Fruit fly (Drosophila melanogaster) whole organism, adult: ENCODE data around the gene MED27.

ENCODE experiments used
- CG11617 ChIP-seq: fragments of 200-800 bp; sonication (Bioruptor generic); optimal IDR thresholded peaks from 2 replicates; lab custom pipeline; 2017; ENCODE audit warnings: mild to moderate bottlenecking, missing biosample characterization, missing genetic modification reagents, missing genetic modification characterization
- CG12768 ChIP-seq: fragments of 200-800 bp; sonication (Bioruptor generic); optimal IDR thresholded peaks from 2 replicates; lab custom pipeline; 2017; ENCODE audit warnings: missing biosample characterization, missing genetic modification characterization, mild to moderate bottlenecking, moderate library complexity, missing genetic modification reagents
- CG14711 ChIP-seq: fragments of 200-800 bp; sonication (Bioruptor generic); optimal IDR thresholded peaks from 2 replicates; lab custom pipeline; 2018; ENCODE audit warnings: missing biosample characterization, mild to moderate bottlenecking, missing genetic modification characterization, moderate library complexity
- CG1620 ChIP-seq: fragments of 200-800 bp; sonication (Bioruptor generic); optimal IDR thresholded peaks from 2 replicates; lab custom pipeline; 2016; ENCODE audit warnings: missing biosample characterization, missing genetic modification characterization
- CG33017 ChIP-seq: fragments of 200-800 bp; sonication (Bioruptor generic); optimal IDR thresholded peaks from 2 replicates; lab custom pipeline; 2018; ENCODE audit warnings: missing biosample characterization, mild to moderate bottlenecking, missing genetic modification characterization, moderate library complexity
- CG5204 ChIP-seq: fragments of 200-800 bp; sonication (Bioruptor generic); optimal IDR thresholded peaks from 2 replicates; lab custom pipeline; 2016; ENCODE audit warnings: missing biosample characterization, missing genetic modification characterization
- CG7045 ChIP-seq: fragments of 200-800 bp; sonication (Bioruptor generic); optimal IDR thresholded peaks from 2 replicates; lab custom pipeline; 2017; ENCODE audit warnings: missing biosample characterization, mild to moderate bottlenecking, missing genetic modification characterization
- CG7101 ChIP-seq: fragments of 200-800 bp; sonication (Bioruptor generic); optimal IDR thresholded peaks from 2 replicates; lab custom pipeline; 2018; ENCODE audit warnings: missing biosample characterization, mild to moderate bottlenecking, missing genetic modification characterization, moderate library complexity
- Clk ChIP-seq: fragments of 200-800 bp; sonication (Bioruptor generic); optimal IDR thresholded peaks from 2 replicates; lab custom pipeline; 2017; ENCODE audit warnings: missing biosample characterization, missing genetic modification characterization
- Crg-1 ChIP-seq: fragments of 200-800 bp; sonication (Bioruptor generic); optimal IDR thresholded peaks from 2 replicates; lab custom pipeline; 2016; ENCODE audit warnings: missing biosample characterization, missing genetic modification characterization
- Hr96 ChIP-seq: fragments of 200-800 bp; sonication (Bioruptor generic); optimal IDR thresholded peaks from 2 replicates; lab custom pipeline; 2016; ENCODE audit warnings: missing biosample characterization, missing genetic modification characterization
- Mnt ChIP-seq: fragments of 200-800 bp; sonication (Bioruptor generic); optimal IDR thresholded peaks from 2 replicates; lab custom pipeline; 2016; ENCODE audit warnings: missing biosample characterization, mild to moderate bottlenecking, missing genetic modification characterization
- bab1 ChIP-seq: fragments of 200-800 bp; sonication (Bioruptor generic); optimal IDR thresholded peaks from 3 replicates; lab custom pipeline; 2019; ENCODE audit warnings: missing biosample characterization, mild to moderate bottlenecking, missing genetic modification characterization, moderate library complexity
- cic ChIP-seq: fragments of 200-800 bp; sonication (Bioruptor generic); optimal IDR thresholded peaks from 2 replicates; lab custom pipeline; 2017; ENCODE audit warnings: missing biosample characterization, mild to moderate bottlenecking, missing genetic modification characterization, moderate library complexity
- cnc ChIP-seq, 2 experiments: fragments of >200 bp; optimal IDR thresholded peaks; 2 replicates each; lab custom pipeline; 2017
- kay ChIP-seq: fragments of 200-800 bp; sonication (Bioruptor generic); peaks from one replicate; lab custom pipeline; 2016; ENCODE audit warnings: missing biosample characterization, missing genetic modification characterization, borderline replicate concordance
- ovo ChIP-seq: fragments of 200-800 bp; sonication (Bioruptor generic); optimal IDR thresholded peaks from 2 replicates; lab custom pipeline; 2016; ENCODE audit warnings: missing biosample characterization, missing genetic modification characterization
- pad ChIP-seq: fragments of 200-800 bp; sonication (Bioruptor generic); optimal IDR thresholded peaks from 3 replicates; lab custom pipeline; 2017; ENCODE audit warnings: missing biosample characterization, missing genetic modification characterization, mild to moderate bottlenecking, moderate library complexity, missing genetic modification reagents
- tj ChIP-seq: fragments of 200-800 bp; sonication (Bioruptor generic); optimal IDR thresholded peaks from 3 replicates; lab custom pipeline; 2017; ENCODE audit warnings: missing biosample characterization, mild to moderate bottlenecking, missing genetic modification characterization, moderate library complexity
- toe ChIP-seq: fragments of 200-800 bp; sonication (Bioruptor generic); optimal IDR thresholded peaks from 2 replicates; lab custom pipeline; 2016; ENCODE audit warnings: missing biosample characterization, missing genetic modification characterization

The MED27 gene

dm6 chr3R:5691042-5691441 lies 36.1 kb downstream of the MED27 start:
- TF ChIP-seq kay (GFP tag; lab: Kevin White, UChicago) (no peak), CG7045 (GFP tag; lab: Kevin White, UChicago) (no peak), CG5204 (no peak), CG12768 (no peak)

dm6 chr3R:5693186-5693585 lies 38.2 kb downstream of the MED27 start, which contains the start of gene CG2104:
Gene CG2104, minus strand, starts transcription at chr3R:5693286.
- TF ChIP-seq CG33017 (tag; lab: Kevin White, UChicago) (no peak), CG7101 (tag; lab: Kevin White, UChicago) (no peak), ovo (GFP tag; lab: Kevin White, UChicago) (no peak), CG7045 (GFP tag; lab: Kevin White, UChicago) (no peak), kay (GFP tag; lab: Kevin White, UChicago) (no peak), CG12768 (no peak), bab1 (GFP tag; lab: Kevin White, UChicago) (no peak), Mnt (GFP tag; lab: Kevin White, UChicago) (no peak), CG14711 (tag; lab: Kevin White, UChicago) (no peak), CG5204 (no peak), Crg-1 (GFP tag; lab: Kevin White, UChicago) (no peak), pad (no peak), Hr96 (GFP tag; lab: Kevin White, UChicago) (no peak)

dm6 chr3R:5694461-5694860 lies 39.5 kb downstream of the MED27 start:
- TF ChIP-seq Clk (GFP tag; lab: Kevin White, UChicago) = no peak
- peak; percentile 63 for TF ChIP-seq Hr96 (GFP tag; lab: Kevin White, UChicago)
- peak; percentile 70 for TF ChIP-seq CG7045 (GFP tag; lab: Kevin White, UChicago)
- peak; percentile 94 for TF ChIP-seq bab1 (GFP tag; lab: Kevin White, UChicago)
- TF ChIP-seq toe = no peak
- TF ChIP-seq Mnt (GFP tag; lab: Kevin White, UChicago) = no peak
- TF ChIP-seq CG11617 = peak; percentile 48
- TF ChIP-seq CG12768 = peak; percentile 55
- peak; percentile 83 for TF ChIP-seq CG7101 (tag; lab: Kevin White, UChicago)
- TF ChIP-seq kay (GFP tag; lab: Kevin White, UChicago) = peak; percentile 92
- peak; percentile 2 for TF ChIP-seq tj (GFP tag; lab: Kevin White, UChicago)
- peak; percentile 30 for TF ChIP-seq pad
- TF ChIP-seq ovo (GFP tag; lab: Kevin White, UChicago) = peak; percentile 28
- TF ChIP-seq CG14711 (tag; lab: Kevin White, UChicago) = peak; percentile 71
- no peak for TF ChIP-seq cic
- no peak for TF ChIP-seq cnc (optimal IDR thresholded peaks at IDR 0.05; lab: Kevin White, UChicago)
- peak; percentile 52 for TF ChIP-seq Crg-1 (GFP tag; lab: Kevin White, UChicago)
- peak; percentile 34 for TF ChIP-seq CG5204
- peak; percentile 84 for TF ChIP-seq CG33017 (tag; lab: Kevin White, UChicago)
- peak; percentile 11 for TF ChIP-seq CG1620 (GFP tag; lab: Kevin White, UChicago)

- TF ChIP-seq Clk (GFP tag; lab: Kevin White, UChicago) = no peak
- peak; percentile 23 for TF ChIP-seq CG7045 (GFP tag; lab: Kevin White, UChicago)
Observed at dm6 chr3R:5696384-5696783, 41.4 kb downstream of the MED27 start.

- peak; percentile 19 for TF ChIP-seq bab1 (GFP tag; lab: Kevin White, UChicago)
- no peak for TF ChIP-seq kay (GFP tag; lab: Kevin White, UChicago)
- no peak for TF ChIP-seq CG5204
- no peak for TF ChIP-seq CG11617
Observed at dm6 chr3R:5701104-5701503, 46.2 kb downstream of the MED27 start.

dm6 chr3R:5704982-5705381 lies 50.0 kb downstream of the MED27 start:
- TF ChIP-seq cnc (optimal IDR thresholded peaks at IDR 0.05; lab: Kevin White, UChicago) = no peak
- TF ChIP-seq Crg-1 (GFP tag; lab: Kevin White, UChicago) = no peak
- TF ChIP-seq CG12768 = no peak
- no peak for TF ChIP-seq CG7045 (GFP tag; lab: Kevin White, UChicago)

- TF ChIP-seq CG1620 (GFP tag; lab: Kevin White, UChicago) (no peak), CG12768 (no peak), kay (GFP tag; lab: Kevin White, UChicago) (no peak), CG11617 (no peak), bab1 (GFP tag; lab: Kevin White, UChicago) (peak; percentile 23), CG7045 (GFP tag; lab: Kevin White, UChicago) (no peak), Clk (GFP tag; lab: Kevin White, UChicago) (no peak), CG14711 (tag; lab: Kevin White, UChicago) (peak; percentile 11), CG33017 (tag; lab: Kevin White, UChicago) (no peak), CG5204 (no peak), cic (no peak), ovo (GFP tag; lab: Kevin White, UChicago) (no peak), Mnt (GFP tag; lab: Kevin White, UChicago) (no peak), pad (no peak), tj (GFP tag; lab: Kevin White, UChicago) (no peak), toe (peak; percentile 47), CG7101 (tag; lab: Kevin White, UChicago) (no peak)
Observed at dm6 chr3R:5705469-5706067, 50.6 kb downstream of the MED27 start.
